Fruit fly (Drosophila melanogaster) whole organism, prepupa: ENCODE data around the gene Miga.

Experiments
- Blimp-1 ChIP-seq: fragments of 200-800 bp; sonication (Bioruptor generic); optimal IDR thresholded peaks from 3 replicates; lab custom pipeline; 2017; ENCODE audit warnings: missing biosample characterization, missing genetic modification characterization, mild to moderate bottlenecking, moderate library complexity, missing genetic modification reagents
- CG10669 ChIP-seq: fragments of 200-800 bp; sonication (Bioruptor generic); optimal IDR thresholded peaks from 3 replicates; lab custom pipeline; 2018; ENCODE audit warnings: missing biosample characterization, mild to moderate bottlenecking, missing genetic modification characterization, moderate library complexity
- CG11294 ChIP-seq: fragments of 200-800 bp; sonication (Bioruptor generic); IDR thresholded peaks from 2 replicates; pipeline ENCODE4 v1.3.6; 2022; ENCODE audit warnings: missing biosample characterization, missing genetic modification characterization
- CG11762 ChIP-seq: fragments of 200-800 bp; sonication (Bioruptor generic); optimal IDR thresholded peaks from 3 replicates; lab custom pipeline; 2016; ENCODE audit warnings: missing biosample characterization, missing genetic modification characterization; ENCODE audit not compliant: insufficient read depth
- CG11902 ChIP-seq: fragments of 200-800 bp; sonication (Bioruptor generic); optimal IDR thresholded peaks from 3 replicates; lab custom pipeline; 2016; ENCODE audit warnings: missing biosample characterization, missing genetic modification characterization
- CG16779 ChIP-seq: fragments of 200-800 bp; sonication (Bioruptor generic); optimal IDR thresholded peaks from 3 replicates; lab custom pipeline; 2017; ENCODE audit warnings: missing biosample characterization, mild to moderate bottlenecking, missing genetic modification characterization
- CG31627 ChIP-seq: fragments of 200-800 bp; sonication (Bioruptor generic); optimal IDR thresholded peaks from 3 replicates; lab custom pipeline; 2016; ENCODE audit warnings: missing biosample characterization, missing genetic modification characterization
- CG34406 ChIP-seq: fragments of 200-800 bp; sonication (Bioruptor generic); optimal IDR thresholded peaks from 3 replicates; lab custom pipeline; 2016; ENCODE audit warnings: missing biosample characterization, missing genetic modification characterization
- CG3919 ChIP-seq: fragments of 200-800 bp; sonication (Bioruptor generic); optimal IDR thresholded peaks from 3 replicates; lab custom pipeline; 2016; ENCODE audit warnings: missing biosample characterization, missing genetic modification characterization
- CG6276 ChIP-seq: fragments of 200-800 bp; sonication (Bioruptor generic); optimal IDR thresholded peaks from 2 replicates; lab custom pipeline; 2017; ENCODE audit warnings: missing biosample characterization, mild to moderate bottlenecking, missing genetic modification characterization
- CG6792 ChIP-seq: fragments of 200-800 bp; sonication (Bioruptor generic); optimal IDR thresholded peaks from 3 replicates; lab custom pipeline; 2016; ENCODE audit warnings: missing biosample characterization, missing genetic modification characterization
- CG6808 ChIP-seq: fragments of 200-800 bp; sonication (Bioruptor generic); optimal IDR thresholded peaks from 3 replicates; lab custom pipeline; 2017; ENCODE audit warnings: missing biosample characterization, missing genetic modification characterization, mild to moderate bottlenecking, moderate library complexity, missing genetic modification reagents
- CG7368 ChIP-seq: fragments of 200-800 bp; sonication (Bioruptor generic); optimal IDR thresholded peaks from 3 replicates; lab custom pipeline; 2016; ENCODE audit warnings: missing biosample characterization, missing genetic modification characterization
- CG8319 ChIP-seq: fragments of 200-800 bp; sonication (Bioruptor generic); optimal IDR thresholded peaks from 3 replicates; lab custom pipeline; 2016; ENCODE audit warnings: missing biosample characterization, missing genetic modification characterization
- CG8632 ChIP-seq: fragments of 200-800 bp; sonication (Bioruptor generic); optimal IDR thresholded peaks from 3 replicates; lab custom pipeline; 2016; ENCODE audit warnings: missing biosample characterization, missing genetic modification characterization
- CG9139 ChIP-seq: fragments of 200-800 bp; sonication (Bioruptor generic); optimal IDR thresholded peaks from 3 replicates; lab custom pipeline; 2017; ENCODE audit warnings: missing biosample characterization, mild to moderate bottlenecking, missing genetic modification characterization
- Eip75B ChIP-seq: fragments of 200-800 bp; sonication (Bioruptor generic); optimal IDR thresholded peaks from 3 replicates; lab custom pipeline; 2016; ENCODE audit warnings: missing biosample characterization, missing genetic modification characterization
- Eip78C ChIP-seq: fragments of 200-800 bp; sonication (Bioruptor generic); peaks from one replicate; lab custom pipeline; 2016; ENCODE audit warnings: missing biosample characterization, missing genetic modification characterization
- Ets21C ChIP-seq: fragments of 200-800 bp; sonication (Bioruptor generic); optimal IDR thresholded peaks from 3 replicates; lab custom pipeline; 2016; ENCODE audit warnings: missing biosample characterization, missing genetic modification characterization
- Hr39 ChIP-seq: fragments of 200-800 bp; sonication (Bioruptor generic); optimal IDR thresholded peaks from 2 replicates; lab custom pipeline; 2016; ENCODE audit warnings: missing biosample characterization, missing genetic modification characterization
- OdsH ChIP-seq: fragments of 200-800 bp; sonication (Bioruptor generic); optimal IDR thresholded peaks from 3 replicates; lab custom pipeline; 2016; ENCODE audit warnings: missing biosample characterization, missing genetic modification characterization
- Sox102F ChIP-seq: fragments of 200-800 bp; sonication (Bioruptor generic); optimal IDR thresholded peaks from 2 replicates; lab custom pipeline; 2016; ENCODE audit warnings: missing biosample characterization, mild to moderate bottlenecking, missing genetic modification characterization
- Sox14 ChIP-seq: fragments of 200-800 bp; sonication (Bioruptor generic); optimal IDR thresholded peaks from 3 replicates; lab custom pipeline; 2016; ENCODE audit warnings: missing biosample characterization, missing genetic modification characterization
- achi ChIP-seq: fragments of 200-800 bp; sonication (Bioruptor generic); optimal IDR thresholded peaks from 3 replicates; lab custom pipeline; 2016; ENCODE audit warnings: missing biosample characterization, missing genetic modification characterization
- acj6 ChIP-seq: fragments of 200-800 bp; sonication (Bioruptor generic); optimal IDR thresholded peaks from 3 replicates; lab custom pipeline; 2016; ENCODE audit warnings: missing biosample characterization, missing genetic modification characterization
- dsx ChIP-seq: fragments of 200-800 bp; optimal IDR thresholded peaks from 3 replicates; lab custom pipeline; 2019; ENCODE audit warnings: missing biosample characterization, mild to moderate bottlenecking, missing genetic modification characterization, moderate library complexity; ENCODE audit not compliant: poor library complexity, severe bottlenecking
- eg ChIP-seq: fragments of 200-800 bp; sonication (Bioruptor generic); IDR thresholded peaks from 3 replicates; pipeline ENCODE4 v1.3.6; 2022; ENCODE audit warnings: missing biosample characterization, missing genetic modification characterization
- esn ChIP-seq: fragments of 200-800 bp; sonication (Bioruptor generic); optimal IDR thresholded peaks from 2 replicates; lab custom pipeline; 2016; ENCODE audit warnings: missing biosample characterization, mild to moderate bottlenecking, missing genetic modification characterization, moderate library complexity
- fkh ChIP-seq: fragments of 200-800 bp; sonication (Bioruptor generic); optimal IDR thresholded peaks from 3 replicates; lab custom pipeline; 2017; ENCODE audit warnings: missing biosample characterization, mild to moderate bottlenecking, missing genetic modification characterization, moderate library complexity
- net ChIP-seq: fragments of 200-800 bp; sonication (Bioruptor generic); optimal IDR thresholded peaks from 3 replicates; lab custom pipeline; 2016; ENCODE audit warnings: missing biosample characterization, missing genetic modification characterization
- spab ChIP-seq: fragments of 200-800 bp; sonication (Bioruptor generic); optimal IDR thresholded peaks from 2 replicates; lab custom pipeline; 2017; ENCODE audit warnings: missing biosample characterization, mild to moderate bottlenecking, missing genetic modification characterization, missing genetic modification reagents
- ss ChIP-seq, 2 experiments: fragments of 200-800 bp; sonication (Bioruptor generic); optimal IDR thresholded peaks; 2 replicates in 1 of 2; 3 replicates in 1 of 2; lab custom pipeline; 2017 to 2018; ENCODE audit warnings: mild to moderate bottlenecking in 2 of 2, missing biosample characterization in 2 of 2, missing genetic modification characterization in 2 of 2, moderate library complexity in 1 of 2
- topi ChIP-seq: fragments of 200-800 bp; sonication (Bioruptor generic); optimal IDR thresholded peaks from 3 replicates; lab custom pipeline; 2016; ENCODE audit warnings: missing biosample characterization, missing genetic modification characterization

The Miga gene

DNA sequence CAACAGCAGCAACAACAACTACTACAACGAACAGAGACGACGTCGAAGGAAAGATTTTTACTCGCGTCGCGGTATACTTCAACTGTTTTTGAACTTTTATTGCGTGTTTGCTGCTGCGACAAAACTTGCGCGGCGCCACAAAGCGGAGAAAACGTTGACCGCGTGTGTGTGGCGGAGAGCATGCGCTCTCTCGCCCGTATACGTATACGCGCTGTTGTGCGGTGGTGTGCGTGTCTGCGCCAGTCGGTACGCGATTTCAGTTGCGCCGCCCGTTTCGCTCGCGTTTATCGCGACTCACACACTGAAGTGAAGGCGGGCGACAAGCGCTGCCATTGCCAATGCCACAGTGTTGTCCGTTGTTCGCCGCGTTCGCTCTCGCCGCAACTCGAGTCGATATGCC is 27.8 kb downstream of the Miga start (continued):
- TF ChIP-seq Ets21C (GFP tag; lab: Kevin White, UChicago) (no peak), topi (GFP tag; lab: Kevin White, UChicago) (peak; percentile 63), achi (no peak), dsx (GFP tag; lab: Kevin White, UChicago) (peak; percentile 71), CG7368 (no peak), Blimp-1 (peak; percentile 24), eg (peak; percentile 92)

DNA sequence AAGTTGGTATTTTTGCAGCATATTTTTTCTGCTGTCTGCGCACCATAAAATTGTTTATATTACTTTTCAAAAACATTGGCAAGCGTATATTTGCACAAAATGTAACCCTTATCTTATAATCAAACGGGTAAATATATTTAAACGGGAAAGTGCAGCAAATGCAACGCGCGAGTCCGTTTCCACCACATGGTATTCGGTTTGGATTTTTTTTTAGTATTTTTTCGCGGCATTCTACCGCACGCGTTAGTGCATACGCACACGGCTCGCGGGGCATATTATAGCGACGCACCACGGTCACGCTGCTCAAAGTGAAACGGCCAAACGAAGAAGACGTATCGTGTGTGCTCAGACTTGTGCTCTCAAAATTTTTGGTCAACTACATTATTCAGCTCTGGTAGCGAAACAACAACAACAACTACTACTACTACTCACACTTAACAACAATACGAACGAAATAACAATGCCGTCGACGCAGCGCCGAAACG is 28.6 kb downstream of the Miga start, which contains the start of gene Trf2:
TSS of gene Trf2 (plus strand) at position 302 of the 485 bp plus-strand sequence.
- TF ChIP-seq Eip75B (GFP tag; lab: Kevin White, UChicago) (no peak), Sox102F (GFP tag; lab: Kevin White, UChicago) (no peak), CG16779 (tag; lab: Kevin White, UChicago) (no peak), Sox14 (GFP tag; lab: Kevin White, UChicago) (peak; percentile 17), Ets21C (GFP tag; lab: Kevin White, UChicago) (no peak), CG11762 (GFP tag; lab: Kevin White, UChicago) (no peak), CG6276 (GFP tag; lab: Kevin White, UChicago) (no peak), Eip78C (GFP tag; lab: Kevin White, UChicago) (peak; percentile 49), esn (peak; percentile 27), net (GFP tag; lab: Kevin White, UChicago) (no peak), eg (0 out of 3 replicates have a peak, but pooled peaks have one; percentile 14), CG3919 (GFP tag; lab: Kevin White, UChicago) (peak; percentile 30)

DNA sequence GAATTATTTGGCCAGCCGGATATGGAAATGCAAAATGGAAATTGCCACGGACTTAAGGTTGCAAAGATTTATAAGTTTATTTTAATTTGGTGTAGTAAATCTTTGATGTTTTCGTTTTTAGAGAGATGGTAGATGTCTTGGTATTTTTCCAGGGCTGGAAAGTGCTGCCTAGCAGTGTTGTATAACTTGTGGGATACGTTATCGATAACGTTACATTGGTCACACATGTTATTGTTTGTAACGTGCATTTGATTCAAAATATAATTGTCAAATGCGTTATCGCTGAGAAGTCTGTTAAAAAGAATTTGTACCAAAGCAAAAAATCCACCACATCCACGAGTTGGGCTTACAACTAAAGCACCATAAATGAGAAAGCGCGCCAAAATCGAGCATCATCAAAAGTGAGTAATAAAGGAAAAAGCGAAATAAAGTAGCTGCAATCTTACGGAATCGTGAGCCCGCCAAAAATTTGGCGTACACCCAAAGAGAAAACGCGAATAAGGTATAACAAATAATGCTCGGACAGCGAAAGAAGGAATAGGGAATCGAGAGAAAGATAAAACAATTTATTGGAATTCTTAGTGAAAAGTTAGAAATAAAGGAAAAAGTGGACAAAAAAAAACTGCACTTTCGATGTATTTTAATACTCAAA is 30.4 kb downstream of the Miga start, which contains the start of gene PIG-T:
TSS of gene PIG-T (minus strand) at position 140 of the 652 bp plus-strand sequence.
- TF ChIP-seq CG34406 (GFP tag; lab: Kevin White, UChicago) (no peak), CG6792 (GFP tag; lab: Kevin White, UChicago) (no peak), CG3919 (GFP tag; lab: Kevin White, UChicago) (peak; percentile 2), fkh (GFP tag; lab: Kevin White, UChicago) (no peak), Eip75B (GFP tag; lab: Kevin White, UChicago) (no peak), CG9139 (no peak), OdsH (GFP tag; lab: Kevin White, UChicago) (no peak), Eip78C (GFP tag; lab: Kevin White, UChicago) (peak; percentile 15)
- TF ChIP-seq, all 60 proteins: peak for 2

DNA sequence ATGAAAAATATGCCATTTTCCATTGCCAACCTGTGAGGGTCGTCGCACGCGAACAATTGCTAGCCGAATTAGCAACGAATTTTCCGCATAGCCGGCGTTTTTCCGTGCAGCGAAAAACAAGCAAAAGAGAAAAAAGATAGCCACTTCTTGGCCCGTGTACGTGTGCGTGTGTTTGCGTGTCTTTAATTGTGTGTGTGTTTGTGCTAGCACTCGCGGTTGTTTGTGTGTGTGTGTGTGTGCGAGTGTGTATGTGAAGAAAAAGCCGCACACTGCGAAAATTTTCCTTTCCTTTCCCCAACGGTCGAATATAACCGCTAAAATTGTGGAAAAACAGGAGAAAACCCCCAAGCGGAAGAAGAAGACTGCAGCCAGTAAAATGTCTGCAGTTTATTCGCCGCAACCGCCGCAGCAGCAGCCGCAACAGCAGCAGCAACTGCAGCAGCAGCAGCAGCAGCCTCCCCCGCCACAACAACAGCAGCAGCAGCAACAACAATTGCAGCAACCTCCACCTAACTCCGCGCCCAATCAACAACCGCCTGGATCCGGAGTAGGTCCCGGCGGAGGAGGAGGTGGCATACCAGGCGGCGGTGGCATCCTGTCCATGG is 38.5 kb downstream of the Miga start:
- TF ChIP-seq CG6808 (GFP tag; lab: Kevin White, UChicago) = no peak
- TF ChIP-seq ss (GFP tag; optimal IDR thresholded peaks at IDR 0.05; lab: Kevin White, UChicago) = peak in 1 of 2 experiments; percentile 6
- peak; percentile 43 for TF ChIP-seq CG3919 (GFP tag; lab: Kevin White, UChicago)
- no peak for TF ChIP-seq CG8632 (GFP tag; lab: Kevin White, UChicago)
- no peak for TF ChIP-seq Hr39 (GFP tag; lab: Kevin White, UChicago)
- TF ChIP-seq CG11902 (GFP tag; lab: Kevin White, UChicago) = no peak
- 0 out of 2 replicates have a peak, but pooled peaks have one; percentile 5 for TF ChIP-seq CG11294 (GFP tag; lab: Robert Waterston, UW)
- no peak for TF ChIP-seq CG31627
- TF ChIP-seq net (GFP tag; lab: Kevin White, UChicago) = no peak
- no peak for TF ChIP-seq acj6 (GFP tag; lab: Kevin White, UChicago)
- no peak for TF ChIP-seq CG10669 (GFP tag; lab: Kevin White, UChicago)
- no peak for TF ChIP-seq spab (GFP tag; lab: Kevin White, UChicago)
- TF ChIP-seq Eip75B (GFP tag; lab: Kevin White, UChicago) = no peak
- TF ChIP-seq CG8319 = no peak
- no peak for TF ChIP-seq eg
- no peak for TF ChIP-seq Blimp-1
- peak; percentile 20 for TF ChIP-seq Eip78C (GFP tag; lab: Kevin White, UChicago)
- no peak for TF ChIP-seq achi
